Worm (Caenorhabditis elegans) whole organism, midembryonic: ENCODE measurements around the gene B0244.4.

Experiments used
- flt-1 ChIP-seq: fragments of 200-800 bp; sonication (Bioruptor generic); IDR thresholded peaks from 2 replicates; pipeline ENCODE4 v1.3.6; 2022; ENCODE audit warnings: missing genetic modification characterization, missing compliant biosample characterization
- med-1 ChIP-seq: sonication (generic microtip); optimal IDR thresholded peaks from 2 replicates; lab custom pipeline; 2017; ENCODE audit warnings: missing genetic modification characterization, mild to moderate bottlenecking, missing compliant biosample characterization, antibody characterized with exemption, missing genetic modification reagents; ENCODE audit not compliant: insufficient read depth
- ref-1 ChIP-seq: fragments of 200-800 bp; sonication (Bioruptor generic); conservative IDR thresholded peaks from 2 replicates; pipeline ENCODE4 v1.3.6; 2022; ENCODE audit warnings: missing genetic modification reagents, missing genetic modification characterization, missing compliant biosample characterization
- tab-1 ChIP-seq: fragments of 200-800 bp; sonication (Bioruptor generic); IDR thresholded peaks from 2 replicates; pipeline ENCODE4 v1.3.6; 2022; ENCODE audit warnings: missing genetic modification characterization, missing compliant biosample characterization
- ztf-23 ChIP-seq: fragments of 200-800 bp; sonication (Bioruptor generic); IDR thresholded peaks from 2 replicates; pipeline ENCODE4 v1.3.6; 2022; ENCODE audit warnings: missing genetic modification reagents, missing genetic modification characterization, missing compliant biosample characterization
- ztf-29 ChIP-seq: fragments of 200-800 bp; sonication (Bioruptor generic); IDR thresholded peaks from 2 replicates; pipeline ENCODE4 v1.3.6; 2022; ENCODE audit warnings: missing genetic modification reagents, missing genetic modification characterization, missing compliant biosample characterization

- no peak for TF ChIP-seq flt-1 (GFP tag; lab: Robert Waterston, UW)
- TF ChIP-seq med-1 (GFP tag; lab: Kevin White, UChicago): no peak
- no peak for TF ChIP-seq tab-1
- no peak for TF ChIP-seq ztf-29
- no peak for TF ChIP-seq ref-1 (GFP tag; lab: Robert Waterston, UW)
- TF ChIP-seq ztf-23 (GFP tag; lab: Robert Waterston, UW): no peak
Measured at ce11 chrIII:5790550-5790949, 43.3 kb downstream of the B0244.4 start, which contains the start of gene rev-3.
